Worm (Caenorhabditis elegans) whole organism, young adult: Measurements from ENCODE around the gene F45E1.1.

Experiments
- B0035.1 ChIP-seq: sonication (generic microtip); optimal IDR thresholded peaks from 2 replicates; lab custom pipeline; 2016; ENCODE audit warnings: missing genetic modification characterization, mild to moderate bottlenecking, missing compliant biosample characterization, missing genotype, missing genetic modification reagents
- C06A6.2 ChIP-seq: fragments of 200-800 bp; sonication (Bioruptor generic); conservative IDR thresholded peaks from 2 replicates; pipeline ENCODE4 v1.3.6; 2022; ENCODE audit warnings: missing genetic modification characterization, missing compliant biosample characterization
- D2030.7 ChIP-seq: fragments of 200-800 bp; sonication (Bioruptor generic); IDR thresholded peaks from 2 replicates; pipeline ENCODE4 v1.3.6; 2022; ENCODE audit warnings: missing genetic modification reagents, missing genetic modification characterization, missing compliant biosample characterization
- F22D6.2 ChIP-seq: sonication (generic microtip); optimal IDR thresholded peaks from 2 replicates; lab custom pipeline; 2016; ENCODE audit warnings: mild to moderate bottlenecking, missing genetic modification characterization, missing compliant biosample characterization
- F39B2.1 ChIP-seq: fragments of 200-800 bp; sonication (Bioruptor generic); IDR thresholded peaks from 2 replicates; pipeline ENCODE4 v1.3.6; 2022; ENCODE audit warnings: missing genetic modification reagents, missing genetic modification characterization, missing compliant biosample characterization
- F49E8.2 ChIP-seq: sonication (generic microtip); optimal IDR thresholded peaks from 3 replicates; lab custom pipeline; 2017; ENCODE audit warnings: missing genetic modification characterization, mild to moderate bottlenecking, missing compliant biosample characterization, antibody characterized with exemption, moderate library complexity; ENCODE audit not compliant: insufficient read depth
- F52B5.7 ChIP-seq: sonication (generic microtip); optimal IDR thresholded peaks from 2 replicates; lab custom pipeline; 2016; ENCODE audit warnings: mild to moderate bottlenecking, missing genetic modification characterization, missing compliant biosample characterization
- F55B11.4 ChIP-seq: sonication (generic microtip); optimal IDR thresholded peaks from 2 replicates; lab custom pipeline; 2016; ENCODE audit warnings: missing compliant biosample characterization, missing genetic modification characterization, borderline replicate concordance; ENCODE audit not compliant: insufficient read depth
- F57C9.4 ChIP-seq: sonication (generic microtip); optimal IDR thresholded peaks from 2 replicates; lab custom pipeline; 2017; ENCODE audit warnings: mild to moderate bottlenecking, missing genetic modification characterization, missing compliant biosample characterization
- T07F8.4 ChIP-seq: sonication (generic microtip); optimal IDR thresholded peaks from 2 replicates; lab custom pipeline; 2016; ENCODE audit warnings: mild to moderate bottlenecking, missing genetic modification characterization, moderate library complexity, missing compliant biosample characterization
- Y53F4B.3 ChIP-seq: fragments of 200-800 bp; sonication (Bioruptor generic); IDR thresholded peaks from 2 replicates; pipeline ENCODE4 v1.3.6; 2022; ENCODE audit warnings: missing genetic modification reagents, missing genetic modification characterization, missing compliant biosample characterization
- Y79H2A.3 ChIP-seq: fragments of 200-800 bp; sonication (Bioruptor generic); conservative IDR thresholded peaks from 2 replicates; pipeline ENCODE4 v1.3.6; 2022; ENCODE audit warnings: missing genetic modification reagents, missing genetic modification characterization, missing compliant biosample characterization
- akir-1 ChIP-seq: fragments of 200-800 bp; sonication (Bioruptor generic); optimal IDR thresholded peaks from 2 replicates; lab custom pipeline; 2018; ENCODE audit warnings: mild to moderate bottlenecking, missing genetic modification characterization, moderate library complexity, missing compliant biosample characterization
- aptf-2 ChIP-seq: fragments of 200-800 bp; sonication (Bioruptor generic); conservative IDR thresholded peaks from 2 replicates; pipeline ENCODE4 v1.3.6; 2022; ENCODE audit warnings: missing genetic modification reagents, missing genetic modification characterization, missing compliant biosample characterization
- atf-7 ChIP-seq: sonication (generic microtip); optimal IDR thresholded peaks from 2 replicates; lab custom pipeline; 2017; ENCODE audit warnings: mild to moderate bottlenecking, missing genetic modification characterization, missing compliant biosample characterization
- attf-3 ChIP-seq: fragments of 200-800 bp; sonication (Bioruptor generic); conservative IDR thresholded peaks from 2 replicates; pipeline ENCODE4 v1.3.6; 2022; ENCODE audit warnings: missing genetic modification reagents, missing genetic modification characterization, missing compliant biosample characterization
- cebp-2 ChIP-seq: fragments of 200-800 bp; sonication (Bioruptor generic); IDR thresholded peaks from 2 replicates; pipeline ENCODE4 v1.3.6; 2022; ENCODE audit warnings: missing genetic modification characterization, missing compliant biosample characterization
- ceh-100 ChIP-seq: fragments of 200-800 bp; sonication (Bioruptor generic); IDR thresholded peaks from 2 replicates; pipeline ENCODE4 v1.3.6; 2022; ENCODE audit warnings: missing genetic modification reagents, missing genetic modification characterization, missing compliant biosample characterization
- ceh-58 ChIP-seq: fragments of 200-800 bp; sonication (Bioruptor generic); IDR thresholded peaks from 2 replicates; pipeline ENCODE4 v1.3.6; 2022; ENCODE audit warnings: missing genetic modification characterization, missing compliant biosample characterization
- ceh-91 ChIP-seq: fragments of 200-800 bp; sonication (Bioruptor generic); IDR thresholded peaks from 2 replicates; pipeline ENCODE4 v1.3.6; 2022; ENCODE audit warnings: missing genetic modification reagents, missing genetic modification characterization, missing compliant biosample characterization
- chd-7 ChIP-seq: sonication (generic microtip); optimal IDR thresholded peaks from 2 replicates; lab custom pipeline; 2016; ENCODE audit warnings: mild to moderate bottlenecking, missing genetic modification characterization, moderate library complexity, missing compliant biosample characterization
- dox-1 ChIP-seq: fragments of 200-800 bp; sonication (Bioruptor generic); IDR thresholded peaks from 2 replicates; pipeline ENCODE4 v1.3.6; 2022; ENCODE audit warnings: missing genetic modification reagents, missing genetic modification characterization, missing compliant biosample characterization
- dpl-1 ChIP-seq: fragments of 150-350 bp; optimal IDR thresholded peaks from 2 replicates; lab custom pipeline; 2014; ENCODE audit warnings: missing biosample characterization, missing genetic modification reagents, missing genetic modification characterization
- egl-44 ChIP-seq: fragments of 200-800 bp; sonication (Bioruptor generic); IDR thresholded peaks from 2 replicates; pipeline ENCODE4 v1.3.6; 2022; ENCODE audit warnings: missing genetic modification reagents, missing genetic modification characterization, missing compliant biosample characterization
- fkh-3 ChIP-seq: sonication (generic microtip); optimal IDR thresholded peaks from 2 replicates; lab custom pipeline; 2016; ENCODE audit warnings: mild to moderate bottlenecking, missing genetic modification characterization, missing compliant biosample characterization
- hlh-26 ChIP-seq: fragments of 200-800 bp; sonication (Bioruptor generic); conservative IDR thresholded peaks from 2 replicates; pipeline ENCODE4 v1.3.6; 2022; ENCODE audit warnings: missing genetic modification reagents, missing genetic modification characterization, missing compliant biosample characterization
- lsy-27 ChIP-seq: sonication (generic microtip); optimal IDR thresholded peaks from 2 replicates; lab custom pipeline; 2017; ENCODE audit warnings: missing genetic modification characterization, mild to moderate bottlenecking, missing compliant biosample characterization, antibody characterized with exemption, missing genotype, borderline replicate concordance; ENCODE audit not compliant: insufficient read depth
- madf-10 ChIP-seq: sonication (generic microtip); optimal IDR thresholded peaks from 2 replicates; lab custom pipeline; 2016; ENCODE audit warnings: mild to moderate bottlenecking, missing genetic modification characterization, missing compliant biosample characterization
- nfya-1 ChIP-seq: sonication (generic microtip); optimal IDR thresholded peaks from 2 replicates; lab custom pipeline; 2017; ENCODE audit warnings: antibody characterized with exemption, missing compliant biosample characterization, missing genetic modification characterization, borderline replicate concordance; ENCODE audit not compliant: insufficient read depth
- nfya-2 ChIP-seq: fragments of 200-800 bp; sonication (Bioruptor generic); IDR thresholded peaks from 2 replicates; pipeline ENCODE4 v1.3.6; 2022; ENCODE audit warnings: missing genetic modification reagents, missing genetic modification characterization, missing compliant biosample characterization
- nhr-120 ChIP-seq: fragments of 200-800 bp; sonication (Bioruptor generic); IDR thresholded peaks from 2 replicates; pipeline ENCODE4 v1.3.6; 2022; ENCODE audit warnings: missing genetic modification characterization, missing compliant biosample characterization
- nhr-179 ChIP-seq: sonication (generic microtip); optimal IDR thresholded peaks from 2 replicates; lab custom pipeline; 2016; ENCODE audit warnings: mild to moderate bottlenecking, missing genetic modification characterization, missing compliant biosample characterization
- nhr-27 ChIP-seq: fragments of 200-800 bp; sonication (Bioruptor generic); optimal IDR thresholded peaks from 2 replicates; lab custom pipeline; 2018; ENCODE audit warnings: mild to moderate bottlenecking, missing genetic modification characterization, moderate library complexity, missing compliant biosample characterization
- pbrm-1 ChIP-seq: fragments of 200-800 bp; sonication (Bioruptor generic); IDR thresholded peaks from 2 replicates; pipeline ENCODE4 v1.3.6; 2022; ENCODE audit warnings: missing genetic modification reagents, missing genetic modification characterization, missing compliant biosample characterization
- rcor-1 ChIP-seq: fragments of 200-800 bp; sonication (Bioruptor generic); IDR thresholded peaks from 2 replicates; pipeline ENCODE4 v1.3.6; 2022; ENCODE audit warnings: missing genetic modification reagents, missing genetic modification characterization, missing compliant biosample characterization
- sdz-38 ChIP-seq: sonication (generic microtip); optimal IDR thresholded peaks from 2 replicates; lab custom pipeline; 2016; ENCODE audit warnings: missing genotype, missing genetic modification characterization, missing compliant biosample characterization
- snpc-1.3 ChIP-seq: sonication (generic microtip); optimal IDR thresholded peaks from 2 replicates; lab custom pipeline; 2017; ENCODE audit warnings: missing genetic modification characterization, mild to moderate bottlenecking, missing compliant biosample characterization, antibody characterized with exemption, moderate library complexity, missing genotype, missing genetic modification reagents; ENCODE audit not compliant: insufficient read depth
- snpc-4 ChIP-seq, 5 experiments: fragments of 150-350 bp in 1 of 5; sonication (generic microtip) in 4 of 5; optimal IDR thresholded peaks; 2 replicates each; lab custom pipeline; 2014 to 2018; ENCODE audit warnings: missing genetic modification characterization in 5 of 5, missing biosample characterization in 3 of 5, antibody characterized with exemption in 2 of 5, mild to moderate bottlenecking in 2 of 5, missing compliant biosample characterization in 2 of 5, missing genotype in 2 of 5, moderate library complexity in 2 of 5, missing genetic modification reagents in 1 of 5
- somi-1 ChIP-seq: fragments of 200-800 bp; sonication (Bioruptor generic); optimal IDR thresholded peaks from 2 replicates; lab custom pipeline; 2018; ENCODE audit warnings: mild to moderate bottlenecking, missing genetic modification characterization, missing compliant biosample characterization
- sptf-2 ChIP-seq: fragments of 200-800 bp; sonication (Bioruptor generic); optimal IDR thresholded peaks from 2 replicates; lab custom pipeline; 2018; ENCODE audit warnings: mild to moderate bottlenecking, missing genetic modification characterization, missing compliant biosample characterization
- tlf-1 ChIP-seq: fragments of 200-800 bp; sonication (Bioruptor generic); optimal IDR thresholded peaks from 2 replicates; lab custom pipeline; 2018; ENCODE audit warnings: mild to moderate bottlenecking, missing genetic modification characterization, missing compliant biosample characterization
- unc-130 ChIP-seq: sonication (generic microtip); optimal IDR thresholded peaks from 2 replicates; lab custom pipeline; 2016; ENCODE audit warnings: missing genetic modification reagents, missing genetic modification characterization, missing compliant biosample characterization
- unc-62 ChIP-seq: fragments of 150-350 bp; optimal IDR thresholded peaks from 2 replicates; lab custom pipeline; 2014; ENCODE audit warnings: missing biosample characterization, missing genetic modification reagents, missing genetic modification characterization
- zfh-2 ChIP-seq: fragments of 200-800 bp; sonication (Bioruptor generic); conservative IDR thresholded peaks from 2 replicates; pipeline ENCODE4 v1.3.6; 2022; ENCODE audit warnings: missing genetic modification reagents, missing genetic modification characterization, missing compliant biosample characterization
- ztf-22 ChIP-seq: fragments of 200-800 bp; sonication (Bioruptor generic); optimal IDR thresholded peaks from 2 replicates; lab custom pipeline; 2018; ENCODE audit warnings: mild to moderate bottlenecking, missing genetic modification characterization, moderate library complexity, missing compliant biosample characterization
- ztf-26 ChIP-seq: sonication (generic microtip); optimal IDR thresholded peaks from 2 replicates; lab custom pipeline; 2017; ENCODE audit warnings: missing genetic modification characterization, missing compliant biosample characterization
- ztf-28 ChIP-seq: fragments of 200-800 bp; sonication (Bioruptor generic); IDR thresholded peaks from 2 replicates; pipeline ENCODE4 v1.3.6; 2022; ENCODE audit warnings: missing genetic modification reagents, missing genetic modification characterization, missing compliant biosample characterization
- ztf-3 ChIP-seq: fragments of 200-800 bp; sonication (Bioruptor generic); optimal IDR thresholded peaks from 2 replicates; lab custom pipeline; 2018; ENCODE audit warnings: mild to moderate bottlenecking, missing genetic modification characterization, missing compliant biosample characterization

Gene F45E1.1

DNA sequence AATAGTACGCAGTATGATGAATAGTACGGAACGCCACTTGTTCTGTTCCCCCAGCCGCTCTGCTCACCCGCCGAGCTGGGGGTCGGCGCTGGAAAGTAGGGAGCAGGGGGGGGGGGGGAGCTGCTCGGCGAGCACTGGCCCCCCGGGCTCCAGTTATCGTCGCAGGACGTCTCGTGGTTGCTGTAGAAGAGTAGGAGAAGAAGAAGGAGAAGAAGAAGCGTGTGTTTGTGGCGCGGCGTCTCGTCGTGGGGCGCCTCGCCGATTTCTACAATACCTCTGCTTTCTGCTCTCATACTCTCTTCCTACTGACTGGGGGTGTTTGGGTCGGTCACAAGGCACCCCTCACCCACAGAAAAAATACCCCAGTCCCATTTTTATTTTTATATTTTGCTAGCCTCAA lies 13.8 kb downstream of the F45E1.1 start (continued):
- TF ChIP-seq T07F8.4 (tag; lab: Kevin White, UChicago) (no peak), chd-7 (tag; lab: Kevin White, UChicago) (peak; percentile 75), ztf-28 (no peak), Y79H2A.3 (GFP tag; lab: Robert Waterston, UW) (no peak), F22D6.2 (tag; lab: Kevin White, UChicago) (no peak), snpc-4 (GFP tag; optimal IDR thresholded peaks at IDR 0.05; lab: Kevin White, UChicago) (no peak), snpc-4 (tag; optimal IDR thresholded peaks at IDR 0.05; lab: Kevin White, UChicago) (no peak), egl-44 (GFP tag; lab: Robert Waterston, UW) (no peak), nhr-120 (GFP tag; lab: Robert Waterston, UW) (no peak), somi-1 (GFP tag; lab: Kevin White, UChicago) (no peak), ceh-100 (GFP tag; lab: Robert Waterston, UW) (no peak), dpl-1 (no peak), nfya-2 (GFP tag; lab: Robert Waterston, UW) (no peak), C06A6.2 (GFP tag; lab: Robert Waterston, UW) (peak; percentile 49; the same call in 1 of the 2 replicates), sptf-2 (GFP tag; lab: Kevin White, UChicago) (no peak), fkh-3 (tag; lab: Kevin White, UChicago) (no peak), ztf-26 (tag; lab: Kevin White, UChicago) (no peak), pbrm-1 (GFP tag; lab: Robert Waterston, UW) (no peak), ceh-58 (GFP tag; lab: Robert Waterston, UW) (no peak), rcor-1 (GFP tag; lab: Robert Waterston, UW) (peak; percentile 37; the same call in 1 of the 2 replicates), unc-130 (no peak), ztf-22 (no peak), Y53F4B.3 (no peak), F49E8.2 (tag; lab: Kevin White, UChicago) (no peak), lsy-27 (tag; lab: Kevin White, UChicago) (no peak), ceh-91 (GFP tag; lab: Robert Waterston, UW) (no peak), snpc-1.3 (tag; lab: Kevin White, UChicago) (no peak), nfya-1 (tag; lab: Kevin White, UChicago) (no peak), ztf-3 (GFP tag; lab: Kevin White, UChicago) (peak; percentile 31), madf-10 (tag; lab: Kevin White, UChicago) (no peak), sdz-38 (no peak), hlh-26 (GFP tag; lab: Robert Waterston, UW) (no peak), atf-7 (tag; lab: Kevin White, UChicago) (no peak), zfh-2 (GFP tag; lab: Robert Waterston, UW) (peak; percentile 99), nhr-27 (tag; lab: Kevin White, UChicago) (no peak), tlf-1 (no peak), dox-1 (peak; percentile 42; the same call in 1 of the 2 replicates), B0035.1 (no peak), cebp-2 (GFP tag; lab: Robert Waterston, UW) (no peak), attf-3 (GFP tag; lab: Robert Waterston, UW) (no peak), F39B2.1 (GFP tag; lab: Robert Waterston, UW) (no peak), akir-1 (GFP tag; lab: Kevin White, UChicago) (no peak), F55B11.4 (tag; lab: Kevin White, UChicago) (no peak), F52B5.7 (peak; percentile 29), nhr-179 (tag; lab: Kevin White, UChicago) (no peak), aptf-2 (GFP tag; lab: Robert Waterston, UW) (no peak), F57C9.4 (tag; lab: Kevin White, UChicago) (no peak), D2030.7 (GFP tag; lab: Robert Waterston, UW) (no peak), unc-62 (GFP tag; lab: Kevin White, UChicago) (no peak)
